Worm (Caenorhabditis elegans) whole organism, late embryonic: ENCODE results near the gene flp-9.

Experiments
- lin-11 ChIP-seq: fragments of 200-800 bp; sonication (Bioruptor generic); optimal IDR thresholded peaks from 2 replicates; lab custom pipeline; 2018; ENCODE audit warnings: mild to moderate bottlenecking, missing genetic modification characterization, missing compliant biosample characterization
- sox-4 ChIP-seq: sonication (generic microtip); optimal IDR thresholded peaks from 2 replicates; lab custom pipeline; 2017; ENCODE audit warnings: mild to moderate bottlenecking, missing genetic modification characterization, inconsistent platforms, missing compliant biosample characterization
- tbx-2 ChIP-seq: sonication (generic microtip); optimal IDR thresholded peaks from 2 replicates; lab custom pipeline; 2016; ENCODE audit warnings: missing genetic modification characterization, missing compliant biosample characterization

ce11 chrIV:12780980-12781379, 23.6 kb upstream of the flp-9 start:
- TF ChIP-seq tbx-2 (tag; lab: Kevin White, UChicago), result no peak
- no peak for TF ChIP-seq sox-4 (tag; lab: Kevin White, UChicago)
- TF ChIP-seq lin-11 (tag; lab: Kevin White, UChicago), result no peak
